Worm (Caenorhabditis elegans): ENCODE data around the gene vps-2.

- no peak for TF ChIP-seq him-1 (tag; optimal IDR thresholded peaks at IDR 0.05)
- no peak for TF ChIP-seq W03F9.2 (tag; optimal IDR thresholded peaks at IDR 0.05)
- TF ChIP-seq dao-5 (tag; optimal IDR thresholded peaks at IDR 0.05) = no peak
Measured at ce11 chrII:12810709-12811108, 42.7 kb upstream of the vps-2 start, which contains the start of gene Y46G5A.20.

Measured in whole organism, L4/young adult.